Fruit fly (Drosophila melanogaster) whole organism, embryonic: ENCODE results near the gene CG5986.
A peak's percentile ranks its signal among the peaks of the same experiment; 100 is the strongest.

ENCODE experiments used
- Adf1 ChIP-seq: fragments of 200-800 bp; sonication (Bioruptor generic); IDR thresholded peaks from 2 replicates; pipeline ENCODE4 v1.3.6; 2022; ENCODE audit warnings: missing biosample characterization, missing genetic modification characterization
- B-H1 ChIP-seq: fragments of 200-800 bp; sonication (Bioruptor generic); IDR thresholded peaks from 3 replicates; pipeline ENCODE4 v1.3.6; 2022; ENCODE audit warnings: missing biosample characterization, missing genetic modification characterization
- B-H2 ChIP-seq: fragments of 200-800 bp; sonication (Bioruptor generic); optimal IDR thresholded peaks from 2 replicates; lab custom pipeline; 2018; ENCODE audit warnings: missing biosample characterization, mild to moderate bottlenecking, missing genetic modification characterization
- CG13424 ChIP-seq: fragments of 200-800 bp; sonication (Bioruptor generic); optimal IDR thresholded peaks from 2 replicates; lab custom pipeline; 2019; ENCODE audit warnings: missing biosample characterization, mild to moderate bottlenecking, missing genetic modification characterization, moderate library complexity
- CG16815 ChIP-seq: fragments of 200-800 bp; sonication (Bioruptor generic); optimal IDR thresholded peaks from 3 replicates; lab custom pipeline; 2017; ENCODE audit warnings: missing biosample characterization, mild to moderate bottlenecking, missing genetic modification characterization
- CG17361 ChIP-seq: fragments of 200-800 bp; sonication (Bioruptor generic); IDR thresholded peaks from 3 replicates; pipeline ENCODE4 v1.3.6; 2022; ENCODE audit warnings: missing biosample characterization, missing genetic modification characterization
- CG17385 ChIP-seq: fragments of 200-800 bp; sonication (Bioruptor generic); optimal IDR thresholded peaks from 3 replicates; lab custom pipeline; 2018; ENCODE audit warnings: missing biosample characterization, mild to moderate bottlenecking, missing genetic modification characterization
- CG17802 ChIP-seq: fragments of 200-800 bp; sonication (Bioruptor generic); optimal IDR thresholded peaks from 2 replicates; lab custom pipeline; 2018; ENCODE audit warnings: missing biosample characterization, mild to moderate bottlenecking, missing genetic modification characterization, moderate library complexity
- CG2199 ChIP-seq: fragments of 200-800 bp; sonication (Bioruptor generic); IDR thresholded peaks from 3 replicates; pipeline ENCODE4 v1.3.6; 2022; ENCODE audit warnings: missing biosample characterization, missing genetic modification characterization
- CG32772 ChIP-seq: fragments of 200-800 bp; sonication (Bioruptor generic); IDR thresholded peaks from 2 replicates; pipeline ENCODE4 v1.3.6; 2022; ENCODE audit warnings: missing biosample characterization, missing genetic modification characterization
- CG34376 ChIP-seq: fragments of 200-800 bp; sonication (Bioruptor generic); optimal IDR thresholded peaks from 2 replicates; lab custom pipeline; 2018; ENCODE audit warnings: missing biosample characterization, mild to moderate bottlenecking, missing genetic modification characterization
- CG3838 ChIP-seq: fragments of 200-800 bp; sonication (Bioruptor generic); optimal IDR thresholded peaks from 3 replicates; lab custom pipeline; 2016; ENCODE audit warnings: missing biosample characterization, missing genetic modification characterization
- CG5180 ChIP-seq: fragments of 200-800 bp; sonication (Bioruptor generic); optimal IDR thresholded peaks from 3 replicates; lab custom pipeline; 2017; ENCODE audit warnings: missing biosample characterization, missing genetic modification characterization, mild to moderate bottlenecking, moderate library complexity, missing genetic modification reagents
- CG7372 ChIP-seq: fragments of 200-800 bp; sonication (Bioruptor generic); IDR thresholded peaks from 2 replicates; pipeline ENCODE4 v1.3.6; 2022; ENCODE audit warnings: missing biosample characterization, missing genetic modification characterization
- CG9609 ChIP-seq: fragments of 200-800 bp; sonication (Bioruptor generic); optimal IDR thresholded peaks from 3 replicates; lab custom pipeline; 2016; ENCODE audit warnings: missing biosample characterization, missing genetic modification characterization
- CoRest ChIP-seq: fragments of 200-800 bp; sonication (Bioruptor generic); optimal IDR thresholded peaks from 3 replicates; lab custom pipeline; 2018; ENCODE audit warnings: missing biosample characterization, mild to moderate bottlenecking, missing genetic modification characterization, moderate library complexity
- Doc3 ChIP-seq: fragments of 200-800 bp; sonication (Bioruptor generic); IDR thresholded peaks from 3 replicates; pipeline ENCODE4 v1.3.6; 2022; ENCODE audit warnings: missing biosample characterization, missing genetic modification characterization; ENCODE audit not compliant: partially characterized antibody
- HLH3B ChIP-seq: fragments of 200-800 bp; sonication (Bioruptor generic); IDR thresholded peaks from 2 replicates; pipeline ENCODE4 v1.3.6; 2022; ENCODE audit warnings: missing biosample characterization, missing genetic modification characterization
- HLHmδ ChIP-seq: fragments of 200-800 bp; sonication (Bioruptor generic); optimal IDR thresholded peaks from 2 replicates; lab custom pipeline; 2018; ENCODE audit warnings: missing biosample characterization, mild to moderate bottlenecking, missing genetic modification characterization, moderate library complexity
- Hmx ChIP-seq: fragments of 200-800 bp; sonication (Bioruptor generic); optimal IDR thresholded peaks from 2 replicates; lab custom pipeline; 2016; ENCODE audit warnings: missing biosample characterization, missing genetic modification characterization
- MTF-1 ChIP-seq: fragments of 200-800 bp; sonication (Bioruptor generic); optimal IDR thresholded peaks from 2 replicates; lab custom pipeline; 2018; ENCODE audit warnings: missing biosample characterization, mild to moderate bottlenecking, missing genetic modification characterization, borderline replicate concordance
- NC2α ChIP-seq: fragments of 200-800 bp; sonication (Bioruptor generic); optimal IDR thresholded peaks from 2 replicates; lab custom pipeline; 2016; ENCODE audit warnings: missing biosample characterization, missing genetic modification characterization
- Pdp1 ChIP-seq, 2 experiments: fragments of 200-800 bp; sonication (Bioruptor generic); optimal IDR thresholded peaks; 3 replicates each; lab custom pipeline; 2016; ENCODE audit warnings: missing biosample characterization in 2 of 2, missing genetic modification characterization in 2 of 2, mild to moderate bottlenecking in 1 of 2, moderate library complexity in 1 of 2
- Rx ChIP-seq: fragments of 200-800 bp; sonication (Bioruptor generic); IDR thresholded peaks from 2 replicates; pipeline ENCODE4 v1.3.6; 2022; ENCODE audit warnings: missing biosample characterization, missing genetic modification characterization
- Sin3A ChIP-seq: fragments of >200 bp; optimal IDR thresholded peaks from 2 replicates; lab custom pipeline; 2018
- Spps ChIP-seq: fragments of 200-800 bp; sonication (Bioruptor generic); optimal IDR thresholded peaks from 2 replicates; lab custom pipeline; 2018; ENCODE audit warnings: missing biosample characterization, mild to moderate bottlenecking, missing genetic modification characterization
- Stat92E ChIP-seq, 3 experiments: fragments of >200 bp in 2 of 3; fragments of 200-800 bp in 1 of 3; sonication (Bioruptor generic) in 1 of 3; optimal IDR thresholded peaks; 2 replicates each; lab custom pipeline; 2017 to 2019; ENCODE audit warnings: missing biosample characterization in 3 of 3, missing genetic modification characterization in 3 of 3, mild to moderate bottlenecking in 1 of 3, moderate library complexity in 1 of 3
- Tbp ChIP-seq: fragments of >200 bp; optimal IDR thresholded peaks from 2 replicates; lab custom pipeline; 2018; ENCODE audit warnings: missing biosample characterization, missing genetic modification characterization
- Vsx1 ChIP-seq: fragments of 200-800 bp; sonication (Bioruptor generic); optimal IDR thresholded peaks from 2 replicates; lab custom pipeline; 2017; ENCODE audit warnings: missing biosample characterization, mild to moderate bottlenecking, missing genetic modification characterization, missing genetic modification reagents
- Xrp1 ChIP-seq: fragments of 200-800 bp; sonication (Bioruptor generic); IDR thresholded peaks from 2 replicates; pipeline ENCODE4 v1.3.6; 2022; ENCODE audit warnings: missing biosample characterization, missing genetic modification characterization
- bcd ChIP-seq: fragments of 200-800 bp; sonication (Bioruptor generic); optimal IDR thresholded peaks from 2 replicates; lab custom pipeline; 2017; ENCODE audit warnings: missing biosample characterization, mild to moderate bottlenecking, missing genetic modification characterization
- chm ChIP-seq: fragments of 200-800 bp; sonication (Bioruptor generic); IDR thresholded peaks from 2 replicates; pipeline ENCODE4 v1.3.6; 2022; ENCODE audit warnings: missing biosample characterization, missing genetic modification characterization
- gsb ChIP-seq: fragments of 200-800 bp; sonication (Bioruptor generic); IDR thresholded peaks from 2 replicates; pipeline ENCODE4 v1.3.6; 2022; ENCODE audit warnings: missing biosample characterization, missing genetic modification characterization
- gt ChIP-seq: fragments of 200-800 bp; sonication (Bioruptor generic); IDR thresholded peaks from 2 replicates; pipeline ENCODE4 v1.3.6; 2022; ENCODE audit warnings: missing biosample characterization, missing genetic modification characterization
- kni ChIP-seq: fragments of 200-800 bp; sonication (Bioruptor generic); optimal IDR thresholded peaks from 3 replicates; lab custom pipeline; 2017; ENCODE audit warnings: mild to moderate bottlenecking, missing biosample characterization, missing genetic modification reagents, missing genetic modification characterization
- lmd ChIP-seq: fragments of 200-800 bp; sonication (Bioruptor generic); IDR thresholded peaks from 2 replicates; pipeline ENCODE4 v1.3.6; 2022; ENCODE audit warnings: missing biosample characterization, missing genetic modification characterization
- nom ChIP-seq: fragments of 200-800 bp; sonication (Bioruptor generic); optimal IDR thresholded peaks from 2 replicates; lab custom pipeline; 2017; ENCODE audit warnings: missing biosample characterization, missing genetic modification characterization, mild to moderate bottlenecking, moderate library complexity, missing genetic modification reagents
- odd ChIP-seq: fragments of 200-800 bp; sonication (Bioruptor generic); optimal IDR thresholded peaks from 2 replicates; lab custom pipeline; 2017; ENCODE audit warnings: missing biosample characterization, mild to moderate bottlenecking, missing genetic modification characterization
- otp ChIP-seq: fragments of 200-800 bp; sonication (Bioruptor generic); IDR thresholded peaks from 3 replicates; pipeline ENCODE4, ENCODE4 v1.3.6; 2022; ENCODE audit warnings: missing biosample characterization, missing genetic modification characterization
- pb ChIP-seq: fragments of 200-800 bp; sonication (Bioruptor generic); optimal IDR thresholded peaks from 3 replicates; lab custom pipeline; 2016; ENCODE audit warnings: missing biosample characterization, missing genetic modification characterization
- peb ChIP-seq: fragments of 200-800 bp; sonication (Bioruptor generic); IDR thresholded peaks from 2 replicates; pipeline ENCODE4 v1.3.6; 2022; ENCODE audit warnings: missing biosample characterization, missing genetic modification characterization
- pfk ChIP-seq: fragments of 200-800 bp; sonication (Bioruptor generic); optimal IDR thresholded peaks from 2 replicates; lab custom pipeline; 2018; ENCODE audit warnings: missing biosample characterization, mild to moderate bottlenecking, missing genetic modification characterization, moderate library complexity
- ranshi ChIP-seq: fragments of 200-800 bp; sonication (Bioruptor generic); IDR thresholded peaks from 2 replicates; pipeline ENCODE4 v1.3.6; 2022; ENCODE audit warnings: missing biosample characterization, missing genetic modification characterization
- rib ChIP-seq: fragments of 200-800 bp; sonication (Bioruptor generic); IDR thresholded peaks from 2 replicates; pipeline ENCODE4 v1.3.6; 2022; ENCODE audit warnings: missing biosample characterization, missing genetic modification characterization
- sima ChIP-seq: fragments of 200-800 bp; sonication (Bioruptor generic); optimal IDR thresholded peaks from 2 replicates; lab custom pipeline; 2016; ENCODE audit warnings: missing biosample characterization, missing genetic modification characterization
- slou ChIP-seq: fragments of 200-800 bp; sonication (Bioruptor generic); optimal IDR thresholded peaks from 3 replicates; lab custom pipeline; 2016; ENCODE audit warnings: missing biosample characterization, missing genetic modification characterization
- slp2 ChIP-seq: fragments of 200-800 bp; sonication (Bioruptor generic); optimal IDR thresholded peaks from 2 replicates; lab custom pipeline; 2016; ENCODE audit warnings: missing biosample characterization, missing genetic modification characterization
- tna ChIP-seq: fragments of 200-800 bp; sonication (Bioruptor generic); IDR thresholded peaks from 2 replicates; pipeline ENCODE4 v1.3.6; 2022; ENCODE audit warnings: missing biosample characterization, missing genetic modification characterization; ENCODE audit not compliant: partially characterized antibody
- wor ChIP-seq: fragments of 200-800 bp; sonication (Bioruptor generic); IDR thresholded peaks from 2 replicates; pipeline ENCODE4 v1.3.6; 2022; ENCODE audit warnings: missing biosample characterization, missing genetic modification characterization

The CG5986 gene

DNA sequence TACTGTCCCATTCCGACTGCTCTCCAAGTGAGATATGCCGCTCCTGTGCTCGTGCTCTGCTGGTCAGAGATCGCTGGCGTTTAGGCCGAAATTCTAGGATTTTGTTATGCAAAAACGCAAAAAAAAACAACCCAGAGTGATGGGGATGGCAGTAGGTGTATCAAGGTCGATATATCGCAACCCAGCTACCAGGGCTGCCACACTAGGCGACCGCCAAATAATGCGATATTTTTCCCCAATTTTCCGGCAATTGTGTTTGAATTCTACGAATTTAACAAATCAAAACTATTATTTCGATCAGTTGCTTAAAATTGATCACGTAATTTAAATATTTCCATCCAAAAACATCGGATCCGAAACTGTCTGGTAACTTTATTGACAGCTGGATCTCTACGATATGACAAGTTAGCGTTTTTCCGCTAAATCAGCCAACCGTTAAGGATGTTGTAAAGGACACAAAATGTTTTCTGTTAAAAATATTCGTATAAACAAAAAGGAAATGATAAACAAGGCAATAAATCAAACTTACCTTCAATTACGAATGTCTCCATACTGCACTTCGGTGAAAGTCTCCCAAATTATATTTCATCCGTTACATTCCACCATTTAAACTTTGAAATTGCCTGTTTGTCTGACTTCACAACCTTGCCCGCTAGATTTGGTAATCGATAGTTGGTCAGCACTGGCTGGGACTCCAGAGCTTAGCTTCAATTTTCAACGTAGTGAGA lies 9.9 kb upstream of the CG5986 start, which contains the start of gene spas (continued):
- peak; percentile 90 for TF ChIP-seq Doc3 (GFP tag; lab: Robert Waterston, UW)
- peak; percentile 41 for TF ChIP-seq CG3838 (GFP tag; lab: Kevin White, UChicago)
- peak; percentile 28 for TF ChIP-seq kni (GFP tag; lab: Kevin White, UChicago)
- TF ChIP-seq HLH3B (GFP tag; lab: Robert Waterston, UW) = peak; percentile 62
- TF ChIP-seq sima (GFP tag; lab: Kevin White, UChicago) = no peak
- TF ChIP-seq gt (GFP tag; lab: Robert Waterston, UW) = peak; percentile 60; the same call in 1 of the 2 replicates
- peak; percentile 74 for TF ChIP-seq lmd (GFP tag; lab: Robert Waterston, UW)
- no peak for TF ChIP-seq odd (GFP tag; lab: Kevin White, UChicago)
- TF ChIP-seq CG17802 = peak; percentile 29
- peak; percentile 26 for TF ChIP-seq pb
- no peak for TF ChIP-seq Tbp
- peak; percentile 86 for TF ChIP-seq CG17361 (GFP tag; lab: Robert Waterston, UW)
- peak; percentile 26 for TF ChIP-seq CG17385 (GFP tag; lab: Kevin White, UChicago)
- peak; percentile 79; the same call in 1 of the 2 replicates for TF ChIP-seq tna (GFP tag; lab: Robert Waterston, UW)
- TF ChIP-seq HLHmδ (GFP tag; lab: Kevin White, UChicago) = no peak
- TF ChIP-seq wor (GFP tag; lab: Robert Waterston, UW) = peak; percentile 52; the same call in 1 of the 2 replicates
- 0 out of 3 replicates have a peak, but pooled peaks have one; percentile 26 for TF ChIP-seq CG2199 (GFP tag; lab: Robert Waterston, UW)
- peak; percentile 79 for TF ChIP-seq rib (GFP tag; lab: Robert Waterston, UW)
- TF ChIP-seq MTF-1 (GFP tag; lab: Kevin White, UChicago) = no peak
- TF ChIP-seq nom (GFP tag; lab: Kevin White, UChicago) = no peak
- TF ChIP-seq Sin3A (lab: Kevin White, UChicago) = peak; percentile 95
- peak; percentile 13 for TF ChIP-seq NC2α (GFP tag; lab: Kevin White, UChicago)
- TF ChIP-seq CG7372 = peak; percentile 49
- TF ChIP-seq CG16815 (GFP tag; lab: Kevin White, UChicago) = peak; percentile 81
- peak; percentile 37 for TF ChIP-seq CG34376 (GFP tag; lab: Kevin White, UChicago)
- TF ChIP-seq chm = peak; percentile 11; the same call in 1 of the 2 replicates
- TF ChIP-seq ranshi (GFP tag; lab: Robert Waterston, UW) = peak; percentile 62; the same call in 1 of the 2 replicates
- TF ChIP-seq otp = 0 out of 3 replicates have a peak, but pooled peaks have one; percentile 23
- peak; percentile 60; the same call in 1 of the 3 replicates for TF ChIP-seq B-H1
- TF ChIP-seq Hmx (GFP tag; lab: Kevin White, UChicago) = no peak
- no peak for TF ChIP-seq slou (GFP tag; lab: Kevin White, UChicago)
- TF ChIP-seq bcd = peak; percentile 65
- no peak for TF ChIP-seq Vsx1 (GFP tag; lab: Kevin White, UChicago)
- TF ChIP-seq slp2 = peak; percentile 80
- peak; percentile 29 for TF ChIP-seq B-H2 (GFP tag; lab: Kevin White, UChicago)
- no peak for TF ChIP-seq CG5180 (GFP tag; lab: Kevin White, UChicago)
- TF ChIP-seq Pdp1 (GFP tag; optimal IDR thresholded peaks at IDR 0.05; lab: Kevin White, UChicago) = peak; percentile 73 to 95
- peak; percentile 79 for TF ChIP-seq Xrp1
- TF ChIP-seq Spps (tag; lab: Kevin White, UChicago) = peak; percentile 7
- TF ChIP-seq pfk (GFP tag; lab: Kevin White, UChicago) = no peak
- peak; percentile 63 for TF ChIP-seq peb
- 0 out of 2 replicates have a peak, but pooled peaks have one; percentile 32 for TF ChIP-seq Rx (GFP tag; lab: Robert Waterston, UW)
- no peak for TF ChIP-seq Stat92E (GFP tag; optimal IDR thresholded peaks at IDR 0.05; lab: Kevin White, UChicago)
- TF ChIP-seq CG32772 (GFP tag; lab: Robert Waterston, UW) = peak; percentile 87
- peak; percentile 68 for TF ChIP-seq CG13424 (tag; lab: Kevin White, UChicago)
- no peak for TF ChIP-seq Adf1 (GFP tag; lab: Robert Waterston, UW)
- peak; percentile 81 for TF ChIP-seq CG9609 (GFP tag; lab: Kevin White, UChicago)
- TF ChIP-seq gsb = peak; percentile 31; the same call in 1 of the 2 replicates
- TF ChIP-seq CoRest (tag; lab: Kevin White, UChicago) = peak; percentile 81
